Fruit fly (Drosophila melanogaster) whole organism, wandering third instar larva: Measurements from ENCODE around the gene Gs1l.

Experiments
- Abd-B ChIP-seq: fragments of >200 bp; optimal IDR thresholded peaks from 2 replicates; lab custom pipeline; 2017; ENCODE audit warnings: missing biosample characterization, missing genetic modification characterization
- CG32264 ChIP-seq: fragments of 200-800 bp; sonication (Bioruptor generic); optimal IDR thresholded peaks from 2 replicates; lab custom pipeline; 2016; ENCODE audit warnings: missing biosample characterization, missing genetic modification characterization
- CG9705 ChIP-seq: fragments of 200-800 bp; sonication (Bioruptor generic); optimal IDR thresholded peaks from 2 replicates; lab custom pipeline; 2018; ENCODE audit warnings: missing biosample characterization, mild to moderate bottlenecking, missing genetic modification characterization
- CrebA ChIP-seq: fragments of 200-800 bp; sonication (Bioruptor generic); optimal IDR thresholded peaks from 2 replicates; lab custom pipeline; 2016; ENCODE audit warnings: missing biosample characterization, mild to moderate bottlenecking, missing genetic modification characterization, borderline replicate concordance
- Dfd ChIP-seq: fragments of >200 bp; optimal IDR thresholded peaks from 2 replicates; lab custom pipeline; 2017; ENCODE audit warnings: missing biosample characterization, missing genetic modification characterization
- Dif ChIP-seq: fragments of 200-275, 200-300 bp; sonication (Bioruptor generic); optimal IDR thresholded peaks from 2 replicates; lab custom pipeline; 2018; ENCODE audit warnings: missing biosample characterization, missing genetic modification characterization; ENCODE audit not compliant: partially characterized antibody
- GATAd ChIP-seq: sonication (Bioruptor generic); optimal IDR thresholded peaks from 2 replicates; lab custom pipeline; 2016; ENCODE audit warnings: missing biosample characterization, missing genetic modification characterization
- HLH106 ChIP-seq: fragments of 200-800 bp; optimal IDR thresholded peaks from 3 replicates; lab custom pipeline; 2019; ENCODE audit warnings: missing biosample characterization, mild to moderate bottlenecking, missing genetic modification characterization, moderate library complexity
- Hnf4 ChIP-seq: fragments of 200-800 bp; sonication (Bioruptor generic); optimal IDR thresholded peaks from 2 replicates; lab custom pipeline; 2016; ENCODE audit warnings: missing biosample characterization, mild to moderate bottlenecking, missing genetic modification characterization
- Hr78 ChIP-seq: fragments of >200 bp; optimal IDR thresholded peaks from 2 replicates; lab custom pipeline; 2017; ENCODE audit warnings: missing biosample characterization, missing genetic modification characterization
- Hr83 ChIP-seq: fragments of 200-300 bp; sonication (Bioruptor generic); optimal IDR thresholded peaks from 2 replicates; lab custom pipeline; 2016; ENCODE audit warnings: missing biosample characterization, mild to moderate bottlenecking, missing genetic modification characterization, moderate library complexity; ENCODE audit not compliant: poor library complexity, severe bottlenecking
- Jra ChIP-seq: sonication (Bioruptor generic); optimal IDR thresholded peaks from 2 replicates; lab custom pipeline; 2016; ENCODE audit warnings: missing biosample characterization, missing genetic modification characterization
- Mio ChIP-seq: sonication (Bioruptor generic); optimal IDR thresholded peaks from 2 replicates; lab custom pipeline; 2016; ENCODE audit warnings: missing biosample characterization, missing genetic modification characterization
- Myc ChIP-seq: fragments of >200 bp; optimal IDR thresholded peaks from 2 replicates; lab custom pipeline; 2017
- N ChIP-seq: fragments of >200 bp; optimal IDR thresholded peaks from 2 replicates; lab custom pipeline; 2018; ENCODE audit warnings: missing biosample characterization, missing external identifiers, missing genetic modification characterization
- OdsH ChIP-seq: fragments of 200-800 bp; sonication (Bioruptor generic); optimal IDR thresholded peaks from 2 replicates; lab custom pipeline; 2016; ENCODE audit warnings: missing biosample characterization, mild to moderate bottlenecking, missing genetic modification characterization
- Rel ChIP-seq, 2 experiments: fragments of 200-800 bp; sonication (Bioruptor generic) in 1 of 2; optimal IDR thresholded peaks; 2 replicates in 1 of 2; 3 replicates in 1 of 2; lab custom pipeline; 2016 to 2019; ENCODE audit warnings: mild to moderate bottlenecking in 2 of 2, missing biosample characterization in 2 of 2, missing genetic modification characterization in 2 of 2, moderate library complexity in 1 of 2
- Sp1 ChIP-seq: fragments of 200-800 bp; sonication (Bioruptor generic); optimal IDR thresholded peaks from 3 replicates; lab custom pipeline; 2019; ENCODE audit warnings: missing biosample characterization, mild to moderate bottlenecking, missing genetic modification characterization, moderate library complexity
- Vsx2 ChIP-seq: fragments of 200-300, 225-300 bp; sonication (Bioruptor generic); optimal IDR thresholded peaks from 2 replicates; lab custom pipeline; 2018; ENCODE audit warnings: missing biosample characterization, missing genetic modification characterization; ENCODE audit not compliant: partially characterized antibody
- br ChIP-seq: fragments of 200-800 bp; sonication (Bioruptor generic); optimal IDR thresholded peaks from 2 replicates; lab custom pipeline; 2016; ENCODE audit warnings: missing biosample characterization, missing genetic modification characterization
- brk ChIP-seq: fragments of 200-800 bp; sonication (Bioruptor generic); optimal IDR thresholded peaks from 2 replicates; lab custom pipeline; 2016; ENCODE audit warnings: missing biosample characterization, mild to moderate bottlenecking, missing genetic modification characterization
- dl ChIP-seq, 2 experiments: fragments of 175-275, 200-275 bp in 1 of 2; fragments of 200-275 bp in 1 of 2; sonication (Bioruptor generic); optimal IDR thresholded peaks; lab custom pipeline; 2018; ENCODE audit warnings: mild to moderate bottlenecking in 2 of 2, missing biosample characterization in 2 of 2, missing genetic modification characterization in 2 of 2, moderate library complexity in 2 of 2; ENCODE audit not compliant: partially characterized antibody in 2 of 2, insufficient read depth in 1 of 2
- dmrt93B ChIP-seq: fragments of 200-800 bp; sonication (Bioruptor generic); optimal IDR thresholded peaks from 2 replicates; lab custom pipeline; 2018; ENCODE audit warnings: missing biosample characterization, mild to moderate bottlenecking, missing genetic modification characterization
- dsf ChIP-seq: sonication (Bioruptor generic); optimal IDR thresholded peaks from 2 replicates; lab custom pipeline; 2016; ENCODE audit warnings: missing biosample characterization, missing genetic modification characterization, borderline replicate concordance
- ey ChIP-seq: fragments of 200-800 bp; sonication (Bioruptor generic); optimal IDR thresholded peaks from 2 replicates; lab custom pipeline; 2016; ENCODE audit warnings: missing biosample characterization, missing genetic modification characterization
- foxo ChIP-seq, 2 experiments: fragments of 200-800 bp; sonication (Bioruptor generic); optimal IDR thresholded peaks; 2 replicates in 1 of 2; 3 replicates in 1 of 2; lab custom pipeline; 2016 to 2017; ENCODE audit warnings: missing biosample characterization in 2 of 2, missing genetic modification characterization in 2 of 2
- fru ChIP-seq: fragments of 200-800 bp; sonication (Bioruptor generic); optimal IDR thresholded peaks from 3 replicates; lab custom pipeline; 2016; ENCODE audit warnings: missing biosample characterization, mild to moderate bottlenecking, missing genetic modification characterization
- h ChIP-seq: fragments of 200-800 bp; sonication (Bioruptor generic); optimal IDR thresholded peaks from 3 replicates; lab custom pipeline; 2016; ENCODE audit warnings: missing biosample characterization, mild to moderate bottlenecking, missing genetic modification characterization
- jim ChIP-seq: fragments of 175-275, 200-325 bp; sonication (Bioruptor generic); optimal IDR thresholded peaks from 2 replicates; lab custom pipeline; 2016; ENCODE audit warnings: missing biosample characterization, mild to moderate bottlenecking, missing genetic modification characterization
- lola ChIP-seq: fragments of >200 bp; optimal IDR thresholded peaks from 2 replicates; lab custom pipeline; 2017; ENCODE audit warnings: missing biosample characterization, missing genetic modification characterization
- pan ChIP-seq: fragments of >200 bp; optimal IDR thresholded peaks from 2 replicates; lab custom pipeline; 2017
- psq ChIP-seq: fragments of 200-800 bp; sonication (Bioruptor generic); optimal IDR thresholded peaks from 3 replicates; lab custom pipeline; 2017; ENCODE audit warnings: missing biosample characterization, mild to moderate bottlenecking, missing genetic modification characterization, moderate library complexity
- rgr ChIP-seq: fragments of 200-800 bp; sonication (Bioruptor generic); optimal IDR thresholded peaks from 3 replicates; lab custom pipeline; 2016; ENCODE audit warnings: missing biosample characterization, mild to moderate bottlenecking, missing genetic modification characterization
- sage ChIP-seq: fragments of 200-800 bp; sonication (Bioruptor generic); optimal IDR thresholded peaks from 2 replicates; lab custom pipeline; 2016; ENCODE audit warnings: missing biosample characterization, mild to moderate bottlenecking, missing genetic modification characterization
- sv ChIP-seq: fragments of 200-800 bp; sonication (Bioruptor generic); optimal IDR thresholded peaks from 3 replicates; lab custom pipeline; 2016; ENCODE audit warnings: missing biosample characterization, missing genetic modification characterization
- tai ChIP-seq: sonication (Bioruptor generic); optimal IDR thresholded peaks from 2 replicates; lab custom pipeline; 2016; ENCODE audit warnings: missing biosample characterization, missing genetic modification characterization
- usp ChIP-seq: fragments of >200 bp; optimal IDR thresholded peaks from 2 replicates; lab custom pipeline; 2017; ENCODE audit warnings: missing biosample characterization, missing genetic modification characterization
- woc ChIP-seq: sonication (Bioruptor generic); optimal IDR thresholded peaks from 2 replicates; lab custom pipeline; 2016; ENCODE audit warnings: missing biosample characterization, mild to moderate bottlenecking, missing genetic modification characterization

Gene Gs1l

dm6 chr2L:4463323-4463722 is 6.7 kb upstream of the Gs1l start, which contains the start of the genes CG15443 and Paris:
CG15443 (minus strand) TSS chr2L:4463447.
Paris (plus strand) TSS chr2L:4463611.
- TF ChIP-seq Rel (GFP tag; optimal IDR thresholded peaks at IDR 0.05; lab: Kevin White, UChicago) (no peak), Rel (tag; optimal IDR thresholded peaks at IDR 0.05; lab: Kevin White, UChicago) (peak; percentile 32), pan (lab: Kevin White, UChicago) (no peak), CG9705 (peak; percentile 14), psq (GFP tag; lab: Kevin White, UChicago) (no peak)
- TF ChIP-seq, all 38 proteins: peak for 2

dm6 chr2L:4459543-4459942 is 2.9 kb upstream of the Gs1l start, which contains the start of the genes mRpL27 and CG15435:
mRpL27 (minus strand) TSS chr2L:4459638.
CG15435 (plus strand) TSS chr2L:4459729.
- TF ChIP-seq dl (GFP tag; optimal IDR thresholded peaks at IDR 0.05; lab: Kevin White, UChicago; ENCODE audit: insufficient read depth in 1 of 2, partially characterized antibody in 2 of 2) (no peak), Dif (GFP tag; lab: Kevin White, UChicago) (no peak), Abd-B (GFP tag; lab: Kevin White, UChicago) (no peak), Hnf4 (no peak), rgr (GFP tag; lab: Kevin White, UChicago) (peak; percentile 15), Jra (GFP tag; lab: Kevin White, UChicago) (no peak), foxo (GFP tag; optimal IDR thresholded peaks at IDR 0.05; lab: Kevin White, UChicago) (peak in 1 of 2 experiments; percentile 29), Rel (GFP tag; optimal IDR thresholded peaks at IDR 0.05; lab: Kevin White, UChicago) (no peak), Rel (tag; optimal IDR thresholded peaks at IDR 0.05; lab: Kevin White, UChicago) (peak; percentile 24), h (GFP tag; lab: Kevin White, UChicago) (peak; percentile 31), sv (no peak), CG9705 (peak; percentile 48), HLH106 (tag; lab: Kevin White, UChicago) (peak; percentile 51), tai (GFP tag; lab: Kevin White, UChicago) (no peak), fru (GFP tag; lab: Kevin White, UChicago) (no peak), N (GFP tag; lab: Kevin White, UChicago) (no peak), jim (GFP tag; lab: Kevin White, UChicago) (no peak), Vsx2 (GFP tag; lab: Kevin White, UChicago) (no peak), Myc (peak; percentile 96), Sp1 (peak; percentile 20), OdsH (peak; percentile 7), usp (GFP tag; lab: Kevin White, UChicago) (no peak), woc (GFP tag; lab: Kevin White, UChicago) (peak; percentile 87)

dm6 chr2L:4458119-4459056 is 1.8 kb upstream of the Gs1l start, which contains the start of gene RpL27A:
RpL27A (minus strand) TSS chr2L:4458364.
- TF ChIP-seq fru (GFP tag; lab: Kevin White, UChicago) (peak; percentile 20), sage (no peak), Rel (GFP tag; optimal IDR thresholded peaks at IDR 0.05; lab: Kevin White, UChicago) (no peak), Rel (tag; optimal IDR thresholded peaks at IDR 0.05; lab: Kevin White, UChicago) (peak; percentile 57), tai (GFP tag; lab: Kevin White, UChicago) (no peak), dl (GFP tag; optimal IDR thresholded peaks at IDR 0.05; lab: Kevin White, UChicago; ENCODE audit: insufficient read depth in 1 of 2, partially characterized antibody in 2 of 2) (no peak), ey (GFP tag; lab: Kevin White, UChicago) (peak; percentile 17), foxo (GFP tag; optimal IDR thresholded peaks at IDR 0.05; lab: Kevin White, UChicago) (peak in 1 of 2 experiments; percentile 67), psq (GFP tag; lab: Kevin White, UChicago) (peak; percentile 41), sv (peak; percentile 56), Hr83 (GFP tag; lab: Kevin White, UChicago) (peak; percentile 92), dsf (GFP tag; lab: Kevin White, UChicago) (no peak), Dif (GFP tag; lab: Kevin White, UChicago) (peak; percentile 45), br (peak; percentile 69), usp (GFP tag; lab: Kevin White, UChicago) (no peak), Jra (GFP tag; lab: Kevin White, UChicago) (no peak), GATAd (no peak), HLH106 (tag; lab: Kevin White, UChicago) (peak; percentile 61), woc (GFP tag; lab: Kevin White, UChicago) (no peak), N (GFP tag; lab: Kevin White, UChicago) (peak; percentile 78), pan (lab: Kevin White, UChicago) (no peak), Hnf4 (no peak), h (GFP tag; lab: Kevin White, UChicago) (peak; percentile 52), CG32264 (GFP tag; lab: Kevin White, UChicago) (no peak), dmrt93B (GFP tag; lab: Kevin White, UChicago) (peak; percentile 73), lola (GFP tag; lab: Kevin White, UChicago) (no peak), CrebA (no peak), CG9705 (peak; percentile 76), brk (GFP tag; lab: Kevin White, UChicago) (no peak), jim (GFP tag; lab: Kevin White, UChicago) (no peak), OdsH (peak; percentile 19), Vsx2 (GFP tag; lab: Kevin White, UChicago) (no peak), Mio (GFP tag; lab: Kevin White, UChicago) (no peak), Myc (peak; percentile 40), Abd-B (GFP tag; lab: Kevin White, UChicago) (no peak), Sp1 (peak; percentile 85), Dfd (GFP tag; lab: Kevin White, UChicago) (no peak), rgr (GFP tag; lab: Kevin White, UChicago) (peak; percentile 87), Hr78 (GFP tag; lab: Kevin White, UChicago) (no peak)
